Worm (Caenorhabditis elegans) whole organism, L4/young adult: Measurements from ENCODE around the gene Y62E10A.19.

Experiments used
- dao-5 ChIP-seq: sonication (generic microtip); optimal IDR thresholded peaks from 2 replicates; lab custom pipeline; 2016; ENCODE audit warnings: missing genotype, missing genetic modification characterization, moderate library complexity, missing compliant biosample characterization
- him-1 ChIP-seq: sonication (generic microtip); optimal IDR thresholded peaks from 2 replicates; lab custom pipeline; 2016; ENCODE audit warnings: missing genotype, missing genetic modification reagents, missing genetic modification characterization, missing compliant biosample characterization

- TF ChIP-seq dao-5, result no peak
- TF ChIP-seq him-1 (tag; lab: Kevin White, UChicago), result no peak
These were observed 37.8 kb downstream of the Y62E10A.19 start, which contains the start of the genes rla-2, popl-7 and Y62E10A.24 for ce11 chrIV:13370235-13370739.
